Worm (Caenorhabditis elegans) whole organism, L4 larva: ENCODE results near the gene lec-6.
"Not testable (repeated sequence)": the region's sequence is repeated elsewhere in the genome, so short reads cannot be mapped to it uniquely, and the experiment has no call there.

ENCODE experiments used
- D1046.2 ChIP-seq: fragments of 200-800 bp; sonication (Bioruptor generic); IDR thresholded peaks from 2 replicates; pipeline ENCODE4 v1.3.6; 2022; ENCODE audit warnings: missing genetic modification characterization, missing compliant biosample characterization
- F26F4.8 ChIP-seq: fragments of 200-800 bp; sonication (Bioruptor generic); conservative IDR thresholded peaks from 2 replicates; pipeline ENCODE4 v1.3.6; 2022; ENCODE audit warnings: missing genetic modification characterization, missing compliant biosample characterization
- F44E2.7 ChIP-seq: fragments of 200-800 bp; sonication (Bioruptor generic); IDR thresholded peaks from 2 replicates; pipeline ENCODE4 v2.1.2; 2022; ENCODE audit warnings: missing genetic modification characterization, missing compliant biosample characterization
- F49E8.2 ChIP-seq: sonication (generic microtip); optimal IDR thresholded peaks from 2 replicates; lab custom pipeline; 2016; ENCODE audit warnings: missing compliant biosample characterization, mild to moderate bottlenecking, missing genetic modification characterization, borderline replicate concordance
- T26A8.4 ChIP-seq: fragments of 200-800 bp; sonication (Bioruptor generic); IDR thresholded peaks from 2 replicates; pipeline ENCODE4 v1.3.6; 2022; ENCODE audit warnings: missing genetic modification characterization, missing compliant biosample characterization
- Y105C5A.15 ChIP-seq: fragments of 200-800 bp; sonication (Bioruptor generic); IDR thresholded peaks from 2 replicates; pipeline ENCODE4 v1.3.6; 2022; ENCODE audit warnings: missing genetic modification characterization, missing compliant biosample characterization
- Y48G9A.11 ChIP-seq: fragments of 200-800 bp; sonication (Bioruptor generic); IDR thresholded peaks from 2 replicates; pipeline ENCODE4 v1.3.6; 2022; ENCODE audit warnings: missing genetic modification reagents, missing genetic modification characterization, missing compliant biosample characterization
- Y5F2A.4 ChIP-seq: fragments of 200-800 bp; sonication (Bioruptor generic); optimal IDR thresholded peaks from 2 replicates; lab custom pipeline; 2018; ENCODE audit warnings: mild to moderate bottlenecking, missing genetic modification characterization, missing compliant biosample characterization
- aha-1 ChIP-seq: fragments of 150-350 bp; peaks from one replicate; lab custom pipeline; 2014; ENCODE audit warnings: missing biosample characterization, missing genetic modification characterization
- arid-1 ChIP-seq: fragments of 200-800 bp; sonication (Bioruptor generic); conservative IDR thresholded peaks from 2 replicates; pipeline ENCODE4 v1.3.6; 2022; ENCODE audit warnings: missing genetic modification reagents, missing genetic modification characterization, missing compliant biosample characterization
- ceh-20 ChIP-seq: fragments of 200-800 bp; sonication (Bioruptor generic); IDR thresholded peaks from 2 replicates; pipeline ENCODE4 v1.3.6; 2022; ENCODE audit warnings: missing genetic modification reagents, missing genetic modification characterization, missing compliant biosample characterization
- ceh-44 ChIP-seq: fragments of 200-800 bp; sonication (Bioruptor generic); IDR thresholded peaks from 2 replicates; pipeline ENCODE4 v1.3.6; 2022; ENCODE audit warnings: missing genetic modification reagents, missing genetic modification characterization, missing compliant biosample characterization
- daf-16 ChIP-seq, 3 experiments: sonication (generic microtip); optimal IDR thresholded peaks; 2 replicates each; lab custom pipeline; 2016 to 2017; ENCODE audit warnings: missing genetic modification characterization in 3 of 3, missing genetic modification reagents in 3 of 3, mild to moderate bottlenecking in 2 of 3, missing compliant biosample characterization in 2 of 3, missing biosample characterization in 1 of 3, moderate library complexity in 1 of 3
- daf-19 ChIP-seq: fragments of 200-800 bp; sonication (Bioruptor generic); conservative IDR thresholded peaks from 2 replicates; pipeline ENCODE4 v1.3.6; 2022; ENCODE audit warnings: missing genetic modification characterization, missing compliant biosample characterization
- dmd-8 ChIP-seq: fragments of 200-800 bp; sonication (Bioruptor generic); IDR thresholded peaks from 2 replicates; pipeline ENCODE4 v1.3.6; 2022; ENCODE audit warnings: missing genetic modification characterization, missing compliant biosample characterization
- dpl-1 ChIP-seq: fragments of 150-350 bp; optimal IDR thresholded peaks from 2 replicates; lab custom pipeline; 2014; ENCODE audit warnings: missing biosample characterization, missing genetic modification reagents, missing genetic modification characterization
- dve-1 ChIP-seq: sonication (generic microtip); optimal IDR thresholded peaks from 2 replicates; lab custom pipeline; 2017; ENCODE audit warnings: antibody characterized with exemption, mild to moderate bottlenecking, missing genetic modification characterization, missing compliant biosample characterization; ENCODE audit not compliant: insufficient read depth
- egl-27 ChIP-seq: sonication (generic microtip); optimal IDR thresholded peaks from 3 replicates; lab custom pipeline; 2017; ENCODE audit warnings: missing biosample characterization, missing genetic modification reagents, missing genetic modification characterization
- egl-43 ChIP-seq: fragments of 200-800 bp; sonication (Bioruptor generic); IDR thresholded peaks from 2 replicates; pipeline ENCODE4 v1.3.6; 2022; ENCODE audit warnings: missing genetic modification reagents, missing genetic modification characterization, missing compliant biosample characterization
- hlh-30 ChIP-seq: sonication (generic microtip); optimal IDR thresholded peaks from 2 replicates; lab custom pipeline; 2017; ENCODE audit warnings: antibody characterized with exemption, mild to moderate bottlenecking, missing genetic modification characterization, missing compliant biosample characterization; ENCODE audit not compliant: insufficient read depth
- hmg-1.1 ChIP-seq: fragments of 200-800 bp; sonication (Bioruptor generic); IDR thresholded peaks from 2 replicates; pipeline ENCODE4 v1.3.6; 2022; ENCODE audit warnings: missing genetic modification reagents, missing genetic modification characterization, missing compliant biosample characterization
- lim-7 ChIP-seq: fragments of 200-800 bp; sonication (Bioruptor generic); IDR thresholded peaks from 2 replicates; pipeline ENCODE4 v1.3.6; 2022; ENCODE audit warnings: missing genetic modification characterization, missing compliant biosample characterization
- lin-15B ChIP-seq: fragments of 150-350 bp; sonication (generic microtip); optimal IDR thresholded peaks from 3 replicates; lab custom pipeline; 2014; ENCODE audit warnings: missing biosample characterization, missing genetic modification characterization
- lin-29 ChIP-seq: fragments of 200-800 bp; sonication (Bioruptor generic); IDR thresholded peaks from 2 replicates; pipeline ENCODE4 v1.3.6; 2022; ENCODE audit warnings: missing genetic modification reagents, missing genetic modification characterization, missing compliant biosample characterization
- lin-38 ChIP-seq: fragments of 200-800 bp; sonication (Bioruptor generic); IDR thresholded peaks from 2 replicates; pipeline ENCODE4 v1.3.6; 2022; ENCODE audit warnings: missing genetic modification reagents, missing genetic modification characterization, missing compliant biosample characterization
- lsy-2 ChIP-seq, 2 experiments: fragments of 150-350 bp in 1 of 2; sonication (generic microtip) in 1 of 2; optimal IDR thresholded peaks; 2 replicates each; lab custom pipeline; 2014 to 2017; ENCODE audit warnings: missing biosample characterization in 2 of 2, missing genetic modification characterization in 2 of 2
- madf-5 ChIP-seq, 2 experiments: fragments of 200-800 bp; sonication (Bioruptor generic); IDR thresholded peaks; 2 replicates each; pipeline ENCODE4 v1.3.6; 2022; ENCODE audit warnings: missing compliant biosample characterization in 2 of 2, missing genetic modification characterization in 2 of 2
- mep-1 ChIP-seq: fragments of 150-350 bp; sonication (generic microtip); optimal IDR thresholded peaks from 3 replicates; lab custom pipeline; 2014; ENCODE audit warnings: missing biosample characterization, missing genetic modification characterization
- mes-2 ChIP-seq: sonication (generic microtip); optimal IDR thresholded peaks from 2 replicates; lab custom pipeline; 2016; ENCODE audit warnings: missing genotype, mild to moderate bottlenecking, missing genetic modification characterization, missing compliant biosample characterization; ENCODE audit not compliant: poor library complexity, severe bottlenecking
- nhr-111 ChIP-seq: fragments of 200-800 bp; sonication (Bioruptor generic); optimal IDR thresholded peaks from 2 replicates; lab custom pipeline; 2018; ENCODE audit warnings: mild to moderate bottlenecking, missing genetic modification characterization, missing compliant biosample characterization
- pha-4 ChIP-seq, 2 experiments: fragments of 150-350 bp in 1 of 2; fragments of 200-800 bp in 1 of 2; sonication (Bioruptor generic) in 1 of 2; IDR thresholded peaks in 1 of 2; optimal IDR thresholded peaks in 1 of 2; 2 replicates each; pipeline versions ENCODE4 v1.3.6 to Lab custom; 2014 to 2022; ENCODE audit warnings: missing genetic modification characterization in 2 of 2, missing genetic modification reagents in 2 of 2, missing biosample characterization in 1 of 2, missing compliant biosample characterization in 1 of 2
- php-3 ChIP-seq: fragments of 200-800 bp; sonication (Bioruptor generic); IDR thresholded peaks from 2 replicates; pipeline ENCODE4 v1.3.6; 2022; ENCODE audit warnings: missing genetic modification reagents, missing genetic modification characterization, missing compliant biosample characterization
- set-16 ChIP-seq: fragments of 200-800 bp; sonication (Bioruptor generic); IDR thresholded peaks from 2 replicates; pipeline ENCODE4 v1.3.6; 2022; ENCODE audit warnings: missing genetic modification reagents, missing genetic modification characterization, missing compliant biosample characterization
- skn-1 ChIP-seq: fragments of 150-350 bp; optimal IDR thresholded peaks from 2 replicates; lab custom pipeline; 2014; ENCODE audit warnings: missing biosample characterization, missing genetic modification characterization
- snpc-1.2 ChIP-seq: fragments of 200-800 bp; sonication (Bioruptor generic); IDR thresholded peaks from 2 replicates; pipeline ENCODE4 v1.3.6; 2022; ENCODE audit warnings: missing genetic modification reagents, missing genetic modification characterization, missing compliant biosample characterization
- tra-1 ChIP-seq: fragments of 200-800 bp; sonication (Bioruptor generic); IDR thresholded peaks from 2 replicates; pipeline ENCODE4 v1.3.6; 2022; ENCODE audit warnings: missing genetic modification reagents, missing genetic modification characterization, missing compliant biosample characterization
- unc-39 ChIP-seq: sonication (generic microtip); optimal IDR thresholded peaks from 2 replicates; lab custom pipeline; 2017; ENCODE audit warnings: missing biosample characterization, missing genetic modification characterization
- vab-7 ChIP-seq: fragments of 200-800 bp; sonication (Bioruptor generic); IDR thresholded peaks from 2 replicates; pipeline ENCODE4 v1.3.6; 2022; ENCODE audit warnings: missing genetic modification reagents, missing genetic modification characterization, missing compliant biosample characterization

Gene lec-6

ce11 chrIII:634618-635017 is 34.5 kb upstream of the lec-6 start, which contains the start of gene fem-2:
TSS of gene fem-2 (minus strand) at chrIII:634626.
- no peak for TF ChIP-seq Y5F2A.4 (GFP tag; lab: Kevin White, UChicago)
- TF ChIP-seq mes-2 (tag; lab: Kevin White, UChicago): peak; percentile 61
- TF ChIP-seq php-3 (GFP tag; lab: Robert Waterston, UW): no peak
- no peak for TF ChIP-seq daf-16 (GFP tag; optimal IDR thresholded peaks at IDR 0.05; lab: Kevin White, UChicago)
- peak; percentile 13 for TF ChIP-seq daf-16 (tag; optimal IDR thresholded peaks at IDR 0.05; lab: Kevin White, UChicago)
- TF ChIP-seq dpl-1 (GFP tag; lab: Kevin White, UChicago): peak; percentile 22
- peak; percentile 59 for TF ChIP-seq lin-38 (GFP tag; lab: Robert Waterston, UW)
- TF ChIP-seq lin-29 (GFP tag; lab: Robert Waterston, UW): no peak
- peak; percentile 33; the same call in 1 of the 2 replicates for TF ChIP-seq hmg-1.1 (GFP tag; lab: Robert Waterston, UW)
- TF ChIP-seq skn-1 (tag; lab: Kevin White, UChicago): no peak
- TF ChIP-seq madf-5 (GFP tag; IDR thresholded peaks at IDR 0.05; lab: Robert Waterston, UW): no peak
- peak; percentile 34 for TF ChIP-seq dve-1 (tag; lab: Kevin White, UChicago)
- no peak for TF ChIP-seq daf-19 (GFP tag; lab: Robert Waterston, UW)
- TF ChIP-seq ceh-44 (GFP tag; lab: Robert Waterston, UW): no peak
- no peak for TF ChIP-seq egl-27
- TF ChIP-seq mep-1 (tag; lab: Kevin White, UChicago): peak; percentile 30
- peak in 1 of 2 experiments; percentile 58 for TF ChIP-seq lsy-2 (tag; optimal IDR thresholded peaks at IDR 0.05; lab: Kevin White, UChicago)
- TF ChIP-seq F49E8.2: no peak
- no peak for TF ChIP-seq aha-1 (tag; lab: Kevin White, UChicago)
- no peak for TF ChIP-seq unc-39 (tag; lab: Kevin White, UChicago)
- TF ChIP-seq set-16 (GFP tag; lab: Robert Waterston, UW): no peak
- no peak for TF ChIP-seq lin-15B (tag; lab: Kevin White, UChicago)
- TF ChIP-seq hlh-30 (tag; lab: Kevin White, UChicago): peak; percentile 40
- no peak for TF ChIP-seq nhr-111 (GFP tag; lab: Kevin White, UChicago)
- TF ChIP-seq, all 104 proteins: peak for 9

- TF ChIP-seq lin-38 (GFP tag; lab: Robert Waterston, UW): peak; percentile 72
- no peak for TF ChIP-seq madf-5 (GFP tag; IDR thresholded peaks at IDR 0.05; lab: Robert Waterston, UW)
Observed at ce11 chrIII:631421-631820, 31.3 kb upstream of the lec-6 start, which contains the start of gene T19C3.6. TSS of gene T19C3.6 (minus strand) at chrIII:631521.

- TF ChIP-seq Y105C5A.15 (GFP tag; lab: Robert Waterston, UW): 0 out of 2 replicates have a peak, but pooled peaks have one; percentile 58
- TF ChIP-seq pha-4 (GFP tag; IDR thresholded peaks at IDR 0.05; lab: Robert Waterston, UW): peak; percentile 61; the same call in 1 of the 2 replicates
- not testable (repeated sequence) for TF ChIP-seq pha-4 (tag; optimal IDR thresholded peaks at IDR 0.05; lab: Kevin White, UChicago)
- peak; percentile 66; the same call in 1 of the 2 replicates for TF ChIP-seq arid-1 (GFP tag; lab: Robert Waterston, UW)
- 0 out of 2 replicates have a peak, but pooled peaks have one; percentile 25 for TF ChIP-seq ceh-20
- TF ChIP-seq F44E2.7 (GFP tag; lab: Robert Waterston, UW): 0 out of 2 replicates have a peak, but pooled peaks have one; percentile 57
- peak; percentile 72 for TF ChIP-seq egl-43
- TF ChIP-seq vab-7: peak; percentile 59; the same call in 1 of the 2 replicates
- TF ChIP-seq T26A8.4: 0 out of 2 replicates have a peak, but pooled peaks have one; percentile 36
- peak; percentile 76 for TF ChIP-seq dmd-8
- peak; percentile 66 for TF ChIP-seq lin-38 (GFP tag; lab: Robert Waterston, UW)
- 0 out of 2 replicates have a peak, but pooled peaks have one; percentile 45 for TF ChIP-seq tra-1 (GFP tag; lab: Robert Waterston, UW)
- 0 out of 2 replicates have a peak, but pooled peaks have one; percentile 69 for TF ChIP-seq F26F4.8 (GFP tag; lab: Robert Waterston, UW)
- TF ChIP-seq snpc-1.2 (GFP tag; lab: Robert Waterston, UW): peak; percentile 63
- peak; percentile 48; the same call in 1 of the 2 replicates for TF ChIP-seq hmg-1.1 (GFP tag; lab: Robert Waterston, UW)
- TF ChIP-seq lim-7 (GFP tag; lab: Robert Waterston, UW): peak; percentile 71
- peak; percentile 57; the same call in 1 of the 2 replicates for TF ChIP-seq Y48G9A.11 (GFP tag; lab: Robert Waterston, UW)
- TF ChIP-seq D1046.2: peak; percentile 63; the same call in 1 of the 2 replicates
- TF ChIP-seq mes-2 (tag; lab: Kevin White, UChicago): peak; percentile 31
Observed at ce11 chrIII:628942-629341, 28.8 kb upstream of the lec-6 start.
